Worm (Caenorhabditis elegans) whole organism, early embryonic: Measurements from ENCODE around the gene C05C12.6.

Experiments used
- B0310.2 ChIP-seq: sonication (generic microtip); optimal IDR thresholded peaks from 2 replicates; lab custom pipeline; 2016; ENCODE audit warnings: mild to moderate bottlenecking, missing genetic modification characterization, missing compliant biosample characterization
- F13C5.2 ChIP-seq: sonication (generic microtip); optimal IDR thresholded peaks from 2 replicates; lab custom pipeline; 2017; ENCODE audit warnings: mild to moderate bottlenecking, missing genetic modification characterization, inconsistent platforms, missing compliant biosample characterization
- aly-1 ChIP-seq: sonication (generic microtip); optimal IDR thresholded peaks from 2 replicates; lab custom pipeline; 2016; ENCODE audit warnings: missing genetic modification characterization, missing compliant biosample characterization
- ama-1 ChIP-seq: fragments of 150-350 bp; optimal IDR thresholded peaks from 2 replicates; lab custom pipeline; 2014
- ceh-13 ChIP-seq: fragments of 200-800 bp; sonication (Bioruptor generic); optimal IDR thresholded peaks from 2 replicates; lab custom pipeline; 2018; ENCODE audit warnings: mild to moderate bottlenecking, missing genetic modification characterization, missing compliant biosample characterization
- ceh-36 ChIP-seq: sonication (generic microtip); optimal IDR thresholded peaks from 2 replicates; lab custom pipeline; 2016; ENCODE audit warnings: missing genetic modification characterization, inconsistent platforms, missing compliant biosample characterization
- ets-7 ChIP-seq: sonication (generic microtip); optimal IDR thresholded peaks from 2 replicates; lab custom pipeline; 2016; ENCODE audit warnings: missing genotype, missing genetic modification characterization, missing compliant biosample characterization
- flt-1 ChIP-seq: fragments of 200-800 bp; sonication (Bioruptor generic); IDR thresholded peaks from 2 replicates; pipeline ENCODE4 v1.3.6; 2022; ENCODE audit warnings: missing genetic modification characterization, missing compliant biosample characterization
- hmbx-1 ChIP-seq: sonication (generic microtip); optimal IDR thresholded peaks from 2 replicates; lab custom pipeline; 2016; ENCODE audit warnings: mild to moderate bottlenecking, missing genetic modification characterization, missing compliant biosample characterization
- hmg-4 ChIP-seq: fragments of 200-800 bp; sonication (Bioruptor generic); optimal IDR thresholded peaks from 2 replicates; lab custom pipeline; 2018; ENCODE audit warnings: mild to moderate bottlenecking, missing genetic modification characterization, missing compliant biosample characterization
- hnd-1 ChIP-seq: sonication (generic microtip); optimal IDR thresholded peaks from 2 replicates; lab custom pipeline; 2016; ENCODE audit warnings: missing genetic modification characterization, missing compliant biosample characterization
- pes-1 ChIP-seq: fragments of 200-800 bp; sonication (Bioruptor generic); IDR thresholded peaks from 2 replicates; pipeline ENCODE4 v1.3.6; 2022; ENCODE audit warnings: missing genetic modification reagents, missing genetic modification characterization, missing compliant biosample characterization
- scrt-1 ChIP-seq: fragments of 200-800 bp; sonication (Bioruptor generic); IDR thresholded peaks from 2 replicates; pipeline ENCODE4 v1.3.6; 2022; ENCODE audit warnings: missing genetic modification characterization, missing compliant biosample characterization
- sea-1 ChIP-seq: fragments of 200-800 bp; sonication (Bioruptor generic); conservative IDR thresholded peaks from 2 replicates; pipeline ENCODE4 v1.3.6; 2022; ENCODE audit warnings: missing genetic modification characterization, missing compliant biosample characterization
- tbx-11 ChIP-seq: fragments of 200-800 bp; sonication (Bioruptor generic); IDR thresholded peaks from 2 replicates; pipeline ENCODE4 v1.3.6; 2022; ENCODE audit warnings: missing genetic modification characterization, missing compliant biosample characterization
- tbx-37 ChIP-seq: fragments of 200-800 bp; sonication (Bioruptor generic); conservative IDR thresholded peaks from 2 replicates; pipeline ENCODE4 v1.3.6; 2022; ENCODE audit warnings: missing genetic modification reagents, missing genetic modification characterization, missing compliant biosample characterization
- tra-4 ChIP-seq: sonication (generic microtip); optimal IDR thresholded peaks from 2 replicates; lab custom pipeline; 2017; ENCODE audit warnings: missing genetic modification characterization, missing compliant biosample characterization

Gene C05C12.6

ce11 chrIV:11225206-11225605 is 16.1 kb downstream of the C05C12.6 start, which contains the start of gene col-125:
Gene col-125, plus strand, starts transcription at chrIV:11225506.
- TF ChIP-seq tbx-11 (GFP tag; lab: Robert Waterston, UW) (no peak), tbx-37 (GFP tag; lab: Robert Waterston, UW) (no peak), pes-1 (no peak), aly-1 (tag; lab: Kevin White, UChicago) (no peak), hmbx-1 (no peak), ceh-13 (GFP tag; lab: Kevin White, UChicago) (no peak), ama-1 (no peak), B0310.2 (tag; lab: Kevin White, UChicago) (no peak)

- TF ChIP-seq scrt-1 (GFP tag; lab: Robert Waterston, UW) (no peak), B0310.2 (tag; lab: Kevin White, UChicago) (no peak), hmbx-1 (no peak), sea-1 (GFP tag; lab: Robert Waterston, UW) (no peak)
Observed at ce11 chrIV:11223878-11224277, 17.4 kb downstream of the C05C12.6 start, which contains the start of gene C29F4.3. Gene C29F4.3, minus strand, starts transcription at chrIV:11223978.

ce11 chrIV:11218037-11218436 is 23.2 kb downstream of the C05C12.6 start, which contains the start of gene zip-6:
Gene zip-6, minus strand, starts transcription at chrIV:11218137.
- TF ChIP-seq hnd-1 (tag; lab: Kevin White, UChicago) = no peak
- TF ChIP-seq ceh-36 = no peak
- no peak for TF ChIP-seq flt-1 (GFP tag; lab: Robert Waterston, UW)
- no peak for TF ChIP-seq ets-7 (tag; lab: Kevin White, UChicago)
- no peak for TF ChIP-seq tbx-37 (GFP tag; lab: Robert Waterston, UW)
- TF ChIP-seq sea-1 (GFP tag; lab: Robert Waterston, UW) = no peak
- TF ChIP-seq ceh-13 (GFP tag; lab: Kevin White, UChicago) = no peak
- TF ChIP-seq scrt-1 (GFP tag; lab: Robert Waterston, UW) = no peak
- no peak for TF ChIP-seq ama-1
- TF ChIP-seq hmg-4 = no peak
- no peak for TF ChIP-seq tbx-11 (GFP tag; lab: Robert Waterston, UW)
- no peak for TF ChIP-seq tra-4 (tag; lab: Kevin White, UChicago)
- no peak for TF ChIP-seq pes-1
- no peak for TF ChIP-seq aly-1 (tag; lab: Kevin White, UChicago)
- TF ChIP-seq F13C5.2 (tag; lab: Kevin White, UChicago) = no peak
- TF ChIP-seq B0310.2 (tag; lab: Kevin White, UChicago) = no peak
- no peak for TF ChIP-seq hmbx-1

DNA sequence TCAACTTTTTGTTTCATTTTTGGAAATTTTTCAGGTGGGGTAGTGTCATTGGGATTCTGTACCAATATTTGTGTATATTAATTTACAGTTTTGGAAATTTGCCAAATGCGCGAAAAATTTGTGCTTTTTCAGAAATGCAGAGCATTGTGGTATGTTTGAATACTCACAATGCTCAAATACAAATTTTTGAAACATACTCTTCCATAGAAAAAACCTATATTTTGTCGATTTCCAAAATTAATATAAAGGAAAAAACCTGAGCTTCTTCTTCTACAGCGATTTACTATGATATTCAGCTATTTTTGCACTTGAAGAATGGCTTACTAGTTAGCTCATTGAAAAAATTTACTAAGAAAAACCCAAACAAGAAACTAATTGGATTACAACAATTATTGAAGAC is 28.3 kb downstream of the C05C12.6 start:
- TF ChIP-seq hmg-4 = no peak
- TF ChIP-seq aly-1 (tag; lab: Kevin White, UChicago) = no peak
- no peak for TF ChIP-seq ceh-13 (GFP tag; lab: Kevin White, UChicago)
- TF ChIP-seq hnd-1 (tag; lab: Kevin White, UChicago) = no peak
- TF ChIP-seq tra-4 (tag; lab: Kevin White, UChicago) = no peak

DNA sequence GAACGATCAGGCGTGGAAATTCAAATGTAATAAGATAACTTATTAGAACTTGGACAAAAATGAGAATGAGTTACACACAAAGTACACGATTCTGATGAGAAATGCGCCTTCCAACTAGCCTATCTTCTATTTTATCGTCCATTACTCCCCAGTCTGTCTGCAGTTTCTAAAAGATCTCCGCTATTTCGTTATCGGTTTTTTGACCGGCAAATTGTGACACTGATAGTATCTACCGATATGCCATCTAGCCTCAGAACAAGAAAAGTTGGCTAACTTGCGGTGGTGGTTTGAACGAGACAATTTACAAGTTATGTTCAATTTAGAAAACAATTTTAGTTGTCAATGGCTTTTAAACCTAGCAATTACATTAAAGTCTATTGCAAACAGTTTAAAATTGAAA is 29.7 kb downstream of the C05C12.6 start:
- TF ChIP-seq aly-1 (tag; lab: Kevin White, UChicago) (no peak), ama-1 (no peak), tra-4 (tag; lab: Kevin White, UChicago) (no peak), sea-1 (GFP tag; lab: Robert Waterston, UW) (no peak), flt-1 (GFP tag; lab: Robert Waterston, UW) (no peak), hmbx-1 (no peak), B0310.2 (tag; lab: Kevin White, UChicago) (no peak), scrt-1 (GFP tag; lab: Robert Waterston, UW) (no peak), ceh-36 (no peak), ceh-13 (GFP tag; lab: Kevin White, UChicago) (no peak), hnd-1 (tag; lab: Kevin White, UChicago) (no peak), ets-7 (tag; lab: Kevin White, UChicago) (no peak), tbx-37 (GFP tag; lab: Robert Waterston, UW) (no peak), tbx-11 (GFP tag; lab: Robert Waterston, UW) (no peak), hmg-4 (no peak), pes-1 (no peak), F13C5.2 (tag; lab: Kevin White, UChicago) (no peak)

DNA sequence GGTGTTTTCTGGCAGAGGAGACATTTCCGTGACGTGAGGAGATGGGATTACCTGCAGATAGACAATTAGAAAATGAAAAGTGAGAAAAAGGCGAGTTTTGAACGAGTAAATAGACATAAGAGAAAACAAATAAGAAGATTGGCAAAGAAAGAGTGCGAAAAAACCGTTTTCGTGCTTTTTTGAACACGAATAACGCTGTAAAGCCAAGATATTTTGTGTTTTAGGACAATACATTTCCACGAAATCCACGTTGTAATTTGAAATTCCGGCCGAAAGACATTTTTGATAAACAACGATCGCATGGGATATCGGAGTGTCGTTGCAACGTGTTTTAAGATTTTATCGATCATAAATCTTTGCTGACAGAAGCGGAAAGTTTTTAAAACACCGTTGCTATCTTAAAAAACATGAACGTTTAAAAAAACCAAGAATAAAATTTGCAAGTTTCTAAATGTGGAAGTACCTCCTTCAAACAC is 30.4 kb downstream of the C05C12.6 start, which contains the start of gene adk-1:
TSS of gene adk-1 (minus strand) at position 51 of the 476 bp plus-strand sequence.
- TF ChIP-seq aly-1 (tag; lab: Kevin White, UChicago) (no peak), pes-1 (no peak), B0310.2 (tag; lab: Kevin White, UChicago) (no peak), ceh-13 (GFP tag; lab: Kevin White, UChicago) (no peak), ama-1 (no peak), ceh-36 (no peak), flt-1 (GFP tag; lab: Robert Waterston, UW) (no peak), hnd-1 (tag; lab: Kevin White, UChicago) (no peak), hmg-4 (no peak), tbx-37 (GFP tag; lab: Robert Waterston, UW) (no peak), tra-4 (tag; lab: Kevin White, UChicago) (no peak), hmbx-1 (no peak), tbx-11 (GFP tag; lab: Robert Waterston, UW) (no peak), ets-7 (tag; lab: Kevin White, UChicago) (no peak), scrt-1 (GFP tag; lab: Robert Waterston, UW) (no peak), F13C5.2 (tag; lab: Kevin White, UChicago) (no peak), sea-1 (GFP tag; lab: Robert Waterston, UW) (no peak)

ce11 chrIV:11207186-11207585 is 34.1 kb downstream of the C05C12.6 start, which contains the start of gene R07H5.9:
Gene R07H5.9, plus strand, starts transcription at chrIV:11207486.
- TF ChIP-seq scrt-1 (GFP tag; lab: Robert Waterston, UW) = no peak
- TF ChIP-seq hnd-1 (tag; lab: Kevin White, UChicago) = no peak
- TF ChIP-seq hmg-4 = no peak
- no peak for TF ChIP-seq aly-1 (tag; lab: Kevin White, UChicago)
- TF ChIP-seq ets-7 (tag; lab: Kevin White, UChicago) = no peak
- no peak for TF ChIP-seq tra-4 (tag; lab: Kevin White, UChicago)
- TF ChIP-seq sea-1 (GFP tag; lab: Robert Waterston, UW) = no peak
- no peak for TF ChIP-seq ceh-36
- no peak for TF ChIP-seq tbx-11 (GFP tag; lab: Robert Waterston, UW)
